Worm (Caenorhabditis elegans): ENCODE data around the gene ccr-4.
A peak's percentile ranks its signal among the peaks of the same experiment; 100 is the strongest.
"Not testable (repeated sequence)": the region's sequence is repeated elsewhere in the genome, so short reads cannot be mapped to it uniquely, and the experiment has no call there.

Gene ccr-4

ce11 chrIV:12361392-12362092 lies at the start of gene ccr-4, which contains the start of gene ZC518.8:
TSS of gene ccr-4 (plus strand) at chrIV:12361542.
TSS of gene ZC518.8 (minus strand) at chrIV:12361908.
- TF ChIP-seq elt-2 (tag; optimal IDR thresholded peaks at IDR 0.05) (peak; percentile 22), nhr-76 (tag; optimal IDR thresholded peaks at IDR 0.05) (no peak), nfya-1 (tag; optimal IDR thresholded peaks at IDR 0.05; ENCODE audit: insufficient read depth) (peak; percentile 82), snpc-4 (tag; optimal IDR thresholded peaks at IDR 0.05) (peak; percentile 3), pha-4 (tag; optimal IDR thresholded peaks at IDR 0.05) (peak; percentile 7), fkh-10 (GFP tag; optimal IDR thresholded peaks at IDR 0.05) (no peak), fos-1 (tag; optimal IDR thresholded peaks at IDR 0.05) (no peak), ama-1 (optimal IDR thresholded peaks at IDR 0.05) (peak; percentile 28), lin-15B (tag; optimal IDR thresholded peaks at IDR 0.05) (peak; percentile 41)

- TF ChIP-seq nhr-23 (tag; optimal IDR thresholded peaks at IDR 0.05) (no peak), tbx-2 (tag; optimal IDR thresholded peaks at IDR 0.05) (no peak), nhr-67 (tag; optimal IDR thresholded peaks at IDR 0.05) (no peak), egl-5 (tag; optimal IDR thresholded peaks at IDR 0.05) (no peak), elt-1 (tag; optimal IDR thresholded peaks at IDR 0.05) (no peak), snpc-4 (tag; optimal IDR thresholded peaks at IDR 0.05) (no peak), nhr-237 (tag; optimal IDR thresholded peaks at IDR 0.05) (no peak), ceh-82 (tag; optimal IDR thresholded peaks at IDR 0.05) (no peak), fkh-10 (GFP tag; optimal IDR thresholded peaks at IDR 0.05) (no peak), ceh-28 (tag; optimal IDR thresholded peaks at IDR 0.05) (no peak), ztf-4 (tag; optimal IDR thresholded peaks at IDR 0.05) (no peak), nhr-43 (tag; optimal IDR thresholded peaks at IDR 0.05; ENCODE audit: poor library complexity, severe bottlenecking) (no peak), aly-2 (tag; optimal IDR thresholded peaks at IDR 0.05) (no peak), pqm-1 (tag; optimal IDR thresholded peaks at IDR 0.05) (no peak), jun-1 (tag; optimal IDR thresholded peaks at IDR 0.05) (no peak), sea-2 (GFP tag; optimal IDR thresholded peaks at IDR 0.05) (no peak), elt-2 (tag; optimal IDR thresholded peaks at IDR 0.05) (no peak), skn-1 (tag; optimal IDR thresholded peaks at IDR 0.05) (no peak)
Observed at ce11 chrIV:12311597-12311996, 49.7 kb upstream of the ccr-4 start, which contains the start of gene oac-58. TSS of gene oac-58 (minus strand) at chrIV:12311697.

ce11 chrIV:12326932-12327331 lies 34.4 kb upstream of the ccr-4 start, which contains the start of gene F19B6.3:
TSS of gene F19B6.3 (plus strand) at chrIV:12327232.
- TF ChIP-seq nhr-25 (tag; optimal IDR thresholded peaks at IDR 0.05); ama-1 (optimal IDR thresholded peaks at IDR 0.05); unc-62 (GFP tag; optimal IDR thresholded peaks at IDR 0.05): not testable (repeated sequence)

- TF ChIP-seq egl-27 (tag; optimal IDR thresholded peaks at IDR 0.05) (no peak), nhr-25 (tag; optimal IDR thresholded peaks at IDR 0.05) (peak; percentile 25), skn-1 (tag; optimal IDR thresholded peaks at IDR 0.05) (peak; percentile 58), nhr-23 (tag; optimal IDR thresholded peaks at IDR 0.05) (peak; percentile 51), lin-15B (tag; optimal IDR thresholded peaks at IDR 0.05) (peak; percentile 7), unc-62 (GFP tag; optimal IDR thresholded peaks at IDR 0.05) (no peak), hmg-11 (tag; optimal IDR thresholded peaks at IDR 0.05) (no peak)
Observed at ce11 chrIV:12330840-12331359, 30.4 kb upstream of the ccr-4 start, which contains the start of gene ufd-1. TSS of gene ufd-1 (minus strand) at chrIV:12330890.

ce11 chrIV:12334142-12334541 lies 27.2 kb upstream of the ccr-4 start:
- TF ChIP-seq elt-3 (tag; optimal IDR thresholded peaks at IDR 0.05) (no peak), elt-2 (tag; optimal IDR thresholded peaks at IDR 0.05) (peak; percentile 27), aly-2 (tag; optimal IDR thresholded peaks at IDR 0.05) (no peak), daf-12 (tag; optimal IDR thresholded peaks at IDR 0.05) (no peak), elt-1 (tag; optimal IDR thresholded peaks at IDR 0.05) (peak; percentile 36), ceh-82 (tag; optimal IDR thresholded peaks at IDR 0.05) (no peak), egl-27 (tag; optimal IDR thresholded peaks at IDR 0.05) (no peak), mdl-1 (tag; optimal IDR thresholded peaks at IDR 0.05) (no peak)
